Worm (Caenorhabditis elegans) whole organism, early embryonic: ENCODE measurements around the gene T24B8.4.

Source experiments
- B0310.2 ChIP-seq: sonication (generic microtip); optimal IDR thresholded peaks from 2 replicates; lab custom pipeline; 2016; ENCODE audit warnings: mild to moderate bottlenecking, missing genetic modification characterization, missing compliant biosample characterization
- ama-1 ChIP-seq: fragments of 150-350 bp; optimal IDR thresholded peaks from 2 replicates; lab custom pipeline; 2014
- ceh-13 ChIP-seq: fragments of 200-800 bp; sonication (Bioruptor generic); optimal IDR thresholded peaks from 2 replicates; lab custom pipeline; 2018; ENCODE audit warnings: mild to moderate bottlenecking, missing genetic modification characterization, missing compliant biosample characterization
- ceh-36 ChIP-seq: sonication (generic microtip); optimal IDR thresholded peaks from 2 replicates; lab custom pipeline; 2016; ENCODE audit warnings: missing genetic modification characterization, inconsistent platforms, missing compliant biosample characterization
- flt-1 ChIP-seq: fragments of 200-800 bp; sonication (Bioruptor generic); IDR thresholded peaks from 2 replicates; pipeline ENCODE4 v1.3.6; 2022; ENCODE audit warnings: missing genetic modification characterization, missing compliant biosample characterization
- hmbx-1 ChIP-seq: sonication (generic microtip); optimal IDR thresholded peaks from 2 replicates; lab custom pipeline; 2016; ENCODE audit warnings: mild to moderate bottlenecking, missing genetic modification characterization, missing compliant biosample characterization
- hmg-4 ChIP-seq: fragments of 200-800 bp; sonication (Bioruptor generic); optimal IDR thresholded peaks from 2 replicates; lab custom pipeline; 2018; ENCODE audit warnings: mild to moderate bottlenecking, missing genetic modification characterization, missing compliant biosample characterization
- hnd-1 ChIP-seq: sonication (generic microtip); optimal IDR thresholded peaks from 2 replicates; lab custom pipeline; 2016; ENCODE audit warnings: missing genetic modification characterization, missing compliant biosample characterization
- sea-1 ChIP-seq: fragments of 200-800 bp; sonication (Bioruptor generic); conservative IDR thresholded peaks from 2 replicates; pipeline ENCODE4 v1.3.6; 2022; ENCODE audit warnings: missing genetic modification characterization, missing compliant biosample characterization
- tbx-11 ChIP-seq: fragments of 200-800 bp; sonication (Bioruptor generic); IDR thresholded peaks from 2 replicates; pipeline ENCODE4 v1.3.6; 2022; ENCODE audit warnings: missing genetic modification characterization, missing compliant biosample characterization
- tra-4 ChIP-seq: sonication (generic microtip); optimal IDR thresholded peaks from 2 replicates; lab custom pipeline; 2017; ENCODE audit warnings: missing genetic modification characterization, missing compliant biosample characterization

ce11 chrII:9026348-9026747 lies 44.3 kb downstream of the T24B8.4 start:
- TF ChIP-seq ceh-36 (tag; lab: Kevin White, UChicago), result no peak
- TF ChIP-seq ceh-13, result no peak
- TF ChIP-seq hnd-1 (tag; lab: Kevin White, UChicago), result no peak
- no peak for TF ChIP-seq ama-1
- TF ChIP-seq sea-1 (GFP tag; lab: Robert Waterston, UW), result no peak
- no peak for TF ChIP-seq tra-4 (tag; lab: Kevin White, UChicago)
- TF ChIP-seq tbx-11 (GFP tag; lab: Robert Waterston, UW), result no peak
- TF ChIP-seq flt-1 (GFP tag; lab: Robert Waterston, UW), result no peak
- TF ChIP-seq hmbx-1 (tag; lab: Kevin White, UChicago), result no peak
- no peak for TF ChIP-seq B0310.2 (tag; lab: Kevin White, UChicago)
- no peak for TF ChIP-seq hmg-4 (GFP tag; lab: Kevin White, UChicago)
